Fruit fly (Drosophila melanogaster) whole organism, embryonic: ENCODE measurements around the gene Gem2.

Experiments
- Antp ChIP-seq: fragments of 200-800 bp; sonication (Bioruptor generic); optimal IDR thresholded peaks from 3 replicates; lab custom pipeline; 2016; ENCODE audit warnings: missing biosample characterization, missing genetic modification characterization
- Asciz ChIP-seq: fragments of 200-800 bp; sonication (Bioruptor generic); optimal IDR thresholded peaks from 2 replicates; lab custom pipeline; 2017; ENCODE audit warnings: missing biosample characterization, mild to moderate bottlenecking, missing genetic modification characterization, missing genetic modification reagents
- Awh ChIP-seq: fragments of 200-800 bp; sonication (Bioruptor generic); IDR thresholded peaks from 2 replicates; pipeline ENCODE4, ENCODE4 v1.3.6; 2022; ENCODE audit warnings: missing biosample characterization, missing genetic modification characterization
- CG11456 ChIP-seq: fragments of 200-800 bp; sonication (Bioruptor generic); IDR thresholded peaks from 3 replicates; pipeline ENCODE4 v1.3.6; 2022; ENCODE audit warnings: missing biosample characterization, missing genetic modification characterization
- CG12299 ChIP-seq: fragments of 200-800 bp; sonication (Bioruptor generic); optimal IDR thresholded peaks from 2 replicates; lab custom pipeline; 2018; ENCODE audit warnings: missing biosample characterization, mild to moderate bottlenecking, missing genetic modification characterization
- CG12391 ChIP-seq: fragments of 200-800 bp; sonication (Bioruptor generic); optimal IDR thresholded peaks from 3 replicates; lab custom pipeline; 2018; ENCODE audit warnings: missing biosample characterization, mild to moderate bottlenecking, missing genetic modification characterization, moderate library complexity
- CG15011 ChIP-seq: fragments of 200-800 bp; sonication (Bioruptor generic); optimal IDR thresholded peaks from 3 replicates; lab custom pipeline; 2018; ENCODE audit warnings: missing biosample characterization, mild to moderate bottlenecking, missing genetic modification characterization
- CG1602 ChIP-seq: fragments of 200-800 bp; sonication (Bioruptor generic); optimal IDR thresholded peaks from 3 replicates; lab custom pipeline; 2016; ENCODE audit warnings: missing biosample characterization, missing genetic modification characterization
- CG18476 ChIP-seq: fragments of 200-800 bp; sonication (Bioruptor generic); optimal IDR thresholded peaks from 2 replicates; lab custom pipeline; 2016; ENCODE audit warnings: missing biosample characterization, mild to moderate bottlenecking, missing genetic modification characterization
- CG31388 ChIP-seq: fragments of 200-800 bp; sonication (Bioruptor generic); optimal IDR thresholded peaks from 2 replicates; lab custom pipeline; 2016; ENCODE audit warnings: missing biosample characterization, missing genetic modification characterization
- CG33557 ChIP-seq: fragments of 200-800 bp; sonication (Bioruptor generic); optimal IDR thresholded peaks from 2 replicates; lab custom pipeline; 2019; ENCODE audit warnings: missing biosample characterization, mild to moderate bottlenecking, missing genetic modification characterization, moderate library complexity
- CG4707 ChIP-seq: fragments of 200-800 bp; sonication (Bioruptor generic); optimal IDR thresholded peaks from 2 replicates; lab custom pipeline; 2018; ENCODE audit warnings: missing biosample characterization, mild to moderate bottlenecking, missing genetic modification characterization, moderate library complexity
- CG5245 ChIP-seq: fragments of 200-800 bp; sonication (Bioruptor generic); optimal IDR thresholded peaks from 3 replicates; lab custom pipeline; 2016; ENCODE audit warnings: missing biosample characterization, missing genetic modification characterization
- CG5953 ChIP-seq: fragments of 200-800 bp; sonication (Bioruptor generic); IDR thresholded peaks from 2 replicates; pipeline ENCODE4 v1.3.6; 2022; ENCODE audit warnings: missing biosample characterization, missing genetic modification characterization
- CG6683 ChIP-seq: fragments of 200-800 bp; sonication (Bioruptor generic); optimal IDR thresholded peaks from 2 replicates; lab custom pipeline; 2017; ENCODE audit warnings: missing biosample characterization, mild to moderate bottlenecking, missing genetic modification characterization, missing genetic modification reagents
- CG8290 ChIP-seq, 3 experiments: fragments of 200-800 bp; sonication (Bioruptor generic); optimal IDR thresholded peaks; 2 replicates each; lab custom pipeline; 2016 to 2019; ENCODE audit warnings: missing biosample characterization in 3 of 3, missing genetic modification characterization in 3 of 3, mild to moderate bottlenecking in 2 of 3, moderate library complexity in 1 of 3
- CG8388 ChIP-seq: fragments of 200-800 bp; sonication (Bioruptor generic); optimal IDR thresholded peaks from 2 replicates; lab custom pipeline; 2019; ENCODE audit warnings: missing biosample characterization, mild to moderate bottlenecking, missing genetic modification characterization, moderate library complexity
- CG8478 ChIP-seq: fragments of >200 bp; optimal IDR thresholded peaks from 2 replicates; lab custom pipeline; 2018
- CG9817 ChIP-seq: fragments of 200-800 bp; sonication (Bioruptor generic); optimal IDR thresholded peaks from 2 replicates; lab custom pipeline; 2018; ENCODE audit warnings: missing biosample characterization, mild to moderate bottlenecking, missing genetic modification characterization, moderate library complexity
- Chrac-16 ChIP-seq: fragments of 200-800 bp; sonication (Bioruptor generic); optimal IDR thresholded peaks from 3 replicates; lab custom pipeline; 2016; ENCODE audit warnings: missing biosample characterization, missing genetic modification characterization
- Dfd ChIP-seq, 2 experiments: fragments of >200 bp; optimal IDR thresholded peaks; 2 replicates each; lab custom pipeline; 2017; ENCODE audit warnings: missing biosample characterization in 2 of 2, missing genetic modification characterization in 2 of 2
- Drgx ChIP-seq: fragments of 200-800 bp; sonication (Bioruptor generic); IDR thresholded peaks from 2 replicates; pipeline ENCODE4 v1.3.6; 2022; ENCODE audit warnings: missing biosample characterization, missing genetic modification characterization
- Hey ChIP-seq: fragments of 200-800 bp; sonication (Bioruptor generic); optimal IDR thresholded peaks from 3 replicates; lab custom pipeline; 2018; ENCODE audit warnings: missing biosample characterization, mild to moderate bottlenecking, missing genetic modification characterization
- Hr3 ChIP-seq: fragments of 200-800 bp; sonication (Bioruptor generic); optimal IDR thresholded peaks from 3 replicates; lab custom pipeline; 2016; ENCODE audit warnings: missing biosample characterization, missing genetic modification characterization
- Hr51 ChIP-seq, 2 experiments: fragments of 200-800 bp; sonication (Bioruptor generic); optimal IDR thresholded peaks; 2 replicates in 1 of 2; 3 replicates in 1 of 2; lab custom pipeline; 2016 to 2018; ENCODE audit warnings: missing biosample characterization in 2 of 2, missing genetic modification characterization in 2 of 2, mild to moderate bottlenecking in 1 of 2, moderate library complexity in 1 of 2
- Kr ChIP-seq: fragments of 200-800 bp; sonication (Bioruptor generic); optimal IDR thresholded peaks from 2 replicates; lab custom pipeline; 2017; ENCODE audit warnings: missing biosample characterization, mild to moderate bottlenecking, missing genetic modification characterization
- Ravus ChIP-seq: fragments of 200-800 bp; sonication (Bioruptor generic); IDR thresholded peaks from 2 replicates; pipeline ENCODE4 v1.3.6; 2022; ENCODE audit warnings: missing biosample characterization, missing genetic modification characterization
- Taf1 ChIP-seq: fragments of 200-800 bp; sonication (Bioruptor generic); IDR thresholded peaks from 2 replicates; pipeline ENCODE4 v1.3.6; 2022; ENCODE audit warnings: missing biosample characterization, missing genetic modification characterization
- bbx ChIP-seq: fragments of 200-800 bp; sonication (Bioruptor generic); IDR thresholded peaks from 2 replicates; pipeline ENCODE4 v1.3.6; 2022; ENCODE audit warnings: missing biosample characterization, missing genetic modification characterization; ENCODE audit not compliant: partially characterized antibody
- cad ChIP-seq: fragments of >200 bp; optimal IDR thresholded peaks from 2 replicates; lab custom pipeline; 2017; ENCODE audit warnings: missing biosample characterization, missing genetic modification characterization
- caup ChIP-seq: fragments of 200-800 bp; sonication (Bioruptor generic); optimal IDR thresholded peaks from 3 replicates; lab custom pipeline; 2017; ENCODE audit warnings: missing biosample characterization, mild to moderate bottlenecking, missing genetic modification characterization, moderate library complexity; ENCODE audit not compliant: severe bottlenecking
- chm ChIP-seq: fragments of 200-800 bp; sonication (Bioruptor generic); IDR thresholded peaks from 2 replicates; pipeline ENCODE4 v1.3.6; 2022; ENCODE audit warnings: missing biosample characterization, missing genetic modification characterization
- croc ChIP-seq: fragments of 200-800 bp; sonication (Bioruptor generic); conservative IDR thresholded peaks from 3 replicates; pipeline ENCODE4 v1.3.6; 2022; ENCODE audit warnings: missing biosample characterization, missing genetic modification characterization
- da ChIP-seq: fragments of 200-800 bp; sonication (Bioruptor generic); optimal IDR thresholded peaks from 2 replicates; lab custom pipeline; 2016; ENCODE audit warnings: missing biosample characterization, missing genetic modification characterization
- emc ChIP-seq: fragments of 200-800 bp; sonication (Bioruptor generic); optimal IDR thresholded peaks from 2 replicates; lab custom pipeline; 2016; ENCODE audit warnings: missing biosample characterization, missing genetic modification characterization
- esg ChIP-seq: fragments of 200-800 bp; sonication (Bioruptor generic); conservative IDR thresholded peaks from 2 replicates; pipeline ENCODE4 v1.3.6; 2022; ENCODE audit warnings: missing biosample characterization, missing genetic modification characterization
- fru ChIP-seq: fragments of >200 bp; optimal IDR thresholded peaks from 2 replicates; lab custom pipeline; 2017
- gcm ChIP-seq: fragments of 200-800 bp; sonication (Bioruptor generic); optimal IDR thresholded peaks from 2 replicates; lab custom pipeline; 2019; ENCODE audit warnings: missing biosample characterization, mild to moderate bottlenecking, missing genetic modification characterization, moderate library complexity
- h ChIP-seq: fragments of >200 bp; optimal IDR thresholded peaks from 2 replicates; lab custom pipeline; 2017
- ham ChIP-seq: fragments of 200-800 bp; sonication (Bioruptor generic); IDR thresholded peaks from 2 replicates; pipeline ENCODE4 v1.3.6; 2022; ENCODE audit warnings: missing biosample characterization, missing genetic modification characterization
- her ChIP-seq: fragments of 200-800 bp; sonication (Bioruptor generic); optimal IDR thresholded peaks from 2 replicates; lab custom pipeline; 2016; ENCODE audit warnings: missing biosample characterization, missing genetic modification characterization
- lbe ChIP-seq: fragments of 200-800 bp; sonication (Bioruptor generic); optimal IDR thresholded peaks from 2 replicates; lab custom pipeline; 2016; ENCODE audit warnings: missing biosample characterization, mild to moderate bottlenecking, missing genetic modification characterization
- nau ChIP-seq: fragments of 200-800 bp; sonication (Bioruptor generic); optimal IDR thresholded peaks from 3 replicates; lab custom pipeline; 2017; ENCODE audit warnings: missing biosample characterization, mild to moderate bottlenecking, missing genetic modification characterization, missing genetic modification reagents
- pb ChIP-seq: fragments of 200-800 bp; sonication (Bioruptor generic); optimal IDR thresholded peaks from 3 replicates; lab custom pipeline; 2016; ENCODE audit warnings: missing biosample characterization, missing genetic modification characterization
- repo ChIP-seq: fragments of 200-800 bp; sonication (Bioruptor generic); optimal IDR thresholded peaks from 2 replicates; lab custom pipeline; 2016; ENCODE audit warnings: missing biosample characterization, missing genetic modification characterization
- rib ChIP-seq: fragments of 200-800 bp; sonication (Bioruptor generic); IDR thresholded peaks from 2 replicates; pipeline ENCODE4 v1.3.6; 2022; ENCODE audit warnings: missing biosample characterization, missing genetic modification characterization
- sens-2 ChIP-seq: fragments of 200-800 bp; sonication (Bioruptor generic); IDR thresholded peaks from 2 replicates; pipeline ENCODE4 v1.3.6; 2022; ENCODE audit warnings: missing biosample characterization, missing genetic modification characterization
- shn ChIP-seq: fragments of 200-800 bp; sonication (Bioruptor generic); optimal IDR thresholded peaks from 3 replicates; lab custom pipeline; 2016; ENCODE audit warnings: missing biosample characterization, missing genetic modification characterization
- sob ChIP-seq: fragments of 200-800 bp; sonication (Bioruptor generic); IDR thresholded peaks from 2 replicates; pipeline ENCODE4 v1.3.6; 2022; ENCODE audit warnings: missing biosample characterization, missing genetic modification characterization
- stc ChIP-seq: fragments of 200-800 bp; sonication (Bioruptor generic); IDR thresholded peaks from 2 replicates; pipeline ENCODE4 v1.3.6; 2022; ENCODE audit warnings: missing biosample characterization, missing genetic modification characterization
- twi ChIP-seq: fragments of 200-800 bp; optimal IDR thresholded peaks from 2 replicates; lab custom pipeline; 2019; ENCODE audit warnings: missing biosample characterization, mild to moderate bottlenecking, missing genetic modification characterization, moderate library complexity

Gene Gem2

dm6 chr3L:19097665-19098082, 2.5 kb downstream of the Gem2 start, which contains the start of the genes Naxd and CG14079 (continued):
- TF ChIP-seq CG5953 (peak; percentile 61; the same call in 1 of the 2 replicates), esg (GFP tag; lab: Robert Waterston, UW) (peak; percentile 69), CG1602 (peak; percentile 71), sob (GFP tag; lab: Robert Waterston, UW) (peak; percentile 49; the same call in 1 of the 2 replicates), CG12391 (peak; percentile 81), h (no peak), Dfd (GFP tag; optimal IDR thresholded peaks at IDR 0.05; lab: Kevin White, UChicago) (no peak), emc (no peak), bbx (GFP tag; lab: Robert Waterston, UW) (no peak), CG8290 (GFP tag; optimal IDR thresholded peaks at IDR 0.05; lab: Kevin White, UChicago) (no peak), CG8290 (tag; optimal IDR thresholded peaks at IDR 0.05; lab: Kevin White, UChicago) (peak in 1 of 2 experiments; percentile 25), nau (no peak), CG8478 (lab: Kevin White, UChicago) (no peak), Chrac-16 (GFP tag; lab: Kevin White, UChicago) (peak; percentile 69), pb (no peak), CG31388 (GFP tag; lab: Kevin White, UChicago) (no peak), rib (GFP tag; lab: Robert Waterston, UW) (0 out of 2 replicates have a peak, but pooled peaks have one; percentile 26), CG4707 (GFP tag; lab: Kevin White, UChicago) (no peak), Hr51 (GFP tag; optimal IDR thresholded peaks at IDR 0.05; lab: Kevin White, UChicago) (peak in 1 of 2 experiments; percentile 71), fru (lab: Kevin White, UChicago) (no peak), her (GFP tag; lab: Kevin White, UChicago) (no peak), CG6683 (GFP tag; lab: Kevin White, UChicago) (no peak), Ravus (GFP tag; lab: Robert Waterston, UW) (no peak), Hr3 (GFP tag; lab: Kevin White, UChicago) (peak; percentile 73), lbe (peak; percentile 56), Antp (GFP tag; lab: Kevin White, UChicago) (peak; percentile 41), sens-2 (peak; percentile 22; the same call in 1 of the 2 replicates), CG11456 (GFP tag; lab: Robert Waterston, UW) (peak; percentile 73; the same call in 2 of the 3 replicates), Kr (GFP tag; lab: Kevin White, UChicago) (no peak), da (GFP tag; lab: Kevin White, UChicago) (no peak), cad (GFP tag; lab: Kevin White, UChicago) (no peak), Hey (tag; lab: Kevin White, UChicago) (no peak), Drgx (GFP tag; lab: Robert Waterston, UW) (peak; percentile 73), croc (GFP tag; lab: Robert Waterston, UW) (0 out of 3 replicates have a peak, but pooled peaks have one; percentile 14), ham (no peak), chm (0 out of 2 replicates have a peak, but pooled peaks have one; percentile 21), CG9817 (tag; lab: Kevin White, UChicago) (peak; percentile 78), Awh (GFP tag; lab: Robert Waterston, UW) (peak; percentile 64; the same call in 1 of the 2 replicates), CG12299 (tag; lab: Kevin White, UChicago) (peak; percentile 47), CG33557 (peak; percentile 27), CG18476 (GFP tag; lab: Kevin White, UChicago) (no peak), Taf1 (GFP tag; lab: Robert Waterston, UW) (no peak), Asciz (GFP tag; lab: Kevin White, UChicago) (no peak), CG5245 (GFP tag; lab: Kevin White, UChicago) (no peak), twi (tag; lab: Kevin White, UChicago) (peak; percentile 33), stc (0 out of 2 replicates have a peak, but pooled peaks have one; percentile 32), caup (GFP tag; lab: Kevin White, UChicago) (peak; percentile 23), shn (GFP tag; lab: Kevin White, UChicago) (no peak), CG8388 (GFP tag; lab: Kevin White, UChicago) (peak; percentile 66), repo (GFP tag; lab: Kevin White, UChicago) (no peak), CG15011 (GFP tag; lab: Kevin White, UChicago) (no peak), gcm (GFP tag; lab: Kevin White, UChicago) (peak; percentile 39)
